Fruit fly (Drosophila melanogaster) whole organism: ENCODE data around the gene Lip4.

Experiments
- CG8478 ChIP-seq: fragments of >200 bp; optimal IDR thresholded peaks from 2 replicates; lab custom pipeline; 2018; ENCODE audit warnings: inconsistent platforms
- Dll ChIP-seq: fragments of >200 bp; optimal IDR thresholded peaks from 2 replicates; lab custom pipeline; 2017
- EcR ChIP-seq, 2 experiments: fragments of >200 bp; optimal IDR thresholded peaks; 2 replicates each; lab custom pipeline; 2017; ENCODE audit warnings: missing biosample characterization in 2 of 2, missing genetic modification characterization in 2 of 2, missing genetic modification reagents in 2 of 2
- pan ChIP-seq: fragments of >200 bp; optimal IDR thresholded peaks from 2 replicates; lab custom pipeline; 2017
- psq ChIP-seq: fragments of >200 bp; optimal IDR thresholded peaks from 2 replicates; lab custom pipeline; 2017
- usp ChIP-seq: fragments of >200 bp; optimal IDR thresholded peaks from 2 replicates; lab custom pipeline; 2017; ENCODE audit warnings: missing biosample characterization, missing genetic modification characterization, mixed read lengths

DNA sequence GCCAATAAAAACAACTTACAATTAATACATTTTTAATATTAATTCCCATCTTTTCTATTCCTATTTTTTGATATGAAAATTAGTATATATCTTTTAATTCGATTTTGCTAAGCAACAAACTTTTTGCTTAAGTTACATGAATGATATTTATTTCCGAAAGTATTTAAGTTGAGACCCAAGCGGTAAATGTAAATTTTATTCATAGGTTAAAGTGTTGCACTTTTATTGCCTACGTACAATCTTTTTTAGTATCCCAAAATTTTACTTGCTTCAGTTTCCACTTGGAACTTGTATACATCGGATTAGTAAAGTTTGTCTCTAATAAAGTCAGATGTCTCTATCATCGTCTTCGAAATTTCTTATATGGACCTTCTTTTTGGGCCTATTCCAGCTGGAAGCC is 4.1 kb downstream of the Lip4 start, which contains the start of gene CG18301:
- TF ChIP-seq usp (GFP tag; lab: Kevin White, UChicago), result no peak
- TF ChIP-seq CG8478 (lab: Kevin White, UChicago), result no peak
- no peak for TF ChIP-seq psq (lab: Kevin White, UChicago)
- TF ChIP-seq EcR (GFP tag; optimal IDR thresholded peaks at IDR 0.05; lab: Kevin White, UChicago), result no peak
- TF ChIP-seq Dll (lab: Kevin White, UChicago), result no peak
- TF ChIP-seq pan (lab: Kevin White, UChicago), result no peak
